Worm (Caenorhabditis elegans): ENCODE data around the gene dmd-7.

Gene dmd-7

DNA sequence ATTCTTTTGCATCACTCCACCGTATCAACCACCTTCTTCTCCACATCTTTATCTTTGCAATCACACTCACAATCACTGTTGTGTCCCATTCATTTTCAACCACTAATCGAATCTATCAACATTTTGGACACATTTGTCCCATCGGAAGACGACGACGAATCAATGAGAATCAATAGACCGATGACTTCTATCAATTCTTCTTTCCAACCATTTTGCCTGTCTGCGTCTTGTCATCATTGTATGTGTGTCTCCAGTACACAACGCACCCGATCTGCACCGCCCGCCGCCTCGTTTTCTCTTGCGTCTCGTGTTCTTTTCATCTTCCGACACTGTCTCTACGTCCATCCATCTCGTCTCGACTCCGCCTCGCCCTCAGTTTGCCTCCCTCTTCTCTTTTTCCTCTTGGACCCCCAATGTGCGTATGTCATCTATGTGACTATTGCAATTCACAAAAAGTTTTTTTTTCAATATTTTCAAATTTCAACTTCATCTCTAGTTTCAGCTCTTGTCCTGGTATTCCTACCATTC, at the start of gene dmd-7:
dmd-7 (plus strand) TSS at position 478 of the 528 bp plus-strand sequence.
- TF ChIP-seq dao-5 (tag; optimal IDR thresholded peaks at IDR 0.05) (no peak), W03F9.2 (tag; optimal IDR thresholded peaks at IDR 0.05) (peak; percentile 16), him-1 (tag; optimal IDR thresholded peaks at IDR 0.05) (peak; percentile 46)

- TF ChIP-seq W03F9.2 (tag; optimal IDR thresholded peaks at IDR 0.05): no peak
- no peak for TF ChIP-seq dao-5 (tag; optimal IDR thresholded peaks at IDR 0.05)
- no peak for TF ChIP-seq him-1 (tag; optimal IDR thresholded peaks at IDR 0.05)
Measured at ce11 chrV:6202573-6202972, 44.2 kb upstream of the dmd-7 start, which contains the start of gene ttn-1. Gene ttn-1, minus strand, starts transcription at chrV:6202632.

DNA sequence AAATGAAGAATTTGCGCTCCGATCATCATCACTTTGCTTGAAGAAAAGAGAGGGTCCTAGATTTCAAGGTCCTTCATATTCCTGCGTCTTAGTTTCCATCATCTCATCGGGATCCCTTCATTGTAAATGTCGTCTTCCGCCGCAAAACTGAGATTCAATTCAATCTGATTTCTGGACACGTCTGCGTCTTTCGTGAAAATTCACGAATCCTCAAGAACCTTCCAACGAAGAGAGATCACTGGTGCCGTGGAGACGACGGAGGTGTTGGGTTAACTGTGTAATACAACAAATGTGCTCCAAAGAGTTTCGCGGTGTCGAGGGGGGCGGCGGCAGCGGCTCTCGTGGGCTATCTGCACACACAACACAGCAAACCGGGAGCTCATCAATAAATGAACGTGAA, 42.7 kb upstream of the dmd-7 start:
- TF ChIP-seq dao-5 (tag; optimal IDR thresholded peaks at IDR 0.05): no peak
- TF ChIP-seq W03F9.2 (tag; optimal IDR thresholded peaks at IDR 0.05): no peak
- no peak for TF ChIP-seq him-1 (tag; optimal IDR thresholded peaks at IDR 0.05)

- no peak for TF ChIP-seq him-1 (tag; optimal IDR thresholded peaks at IDR 0.05)
- no peak for TF ChIP-seq dao-5 (tag; optimal IDR thresholded peaks at IDR 0.05)
- no peak for TF ChIP-seq W03F9.2 (tag; optimal IDR thresholded peaks at IDR 0.05)
Measured at ce11 chrV:6206498-6206897, 40.2 kb upstream of the dmd-7 start, which contains the start of gene W06H8.2. Gene W06H8.2, plus strand, starts transcription at chrV:6206755.

- no peak for TF ChIP-seq W03F9.2 (tag; optimal IDR thresholded peaks at IDR 0.05)
- TF ChIP-seq him-1 (tag; optimal IDR thresholded peaks at IDR 0.05): no peak
- TF ChIP-seq dao-5 (tag; optimal IDR thresholded peaks at IDR 0.05): no peak
Measured at ce11 chrV:6208585-6208984, 38.1 kb upstream of the dmd-7 start, which contains the start of gene rme-1. Gene rme-1, plus strand, starts transcription at chrV:6208885.

DNA sequence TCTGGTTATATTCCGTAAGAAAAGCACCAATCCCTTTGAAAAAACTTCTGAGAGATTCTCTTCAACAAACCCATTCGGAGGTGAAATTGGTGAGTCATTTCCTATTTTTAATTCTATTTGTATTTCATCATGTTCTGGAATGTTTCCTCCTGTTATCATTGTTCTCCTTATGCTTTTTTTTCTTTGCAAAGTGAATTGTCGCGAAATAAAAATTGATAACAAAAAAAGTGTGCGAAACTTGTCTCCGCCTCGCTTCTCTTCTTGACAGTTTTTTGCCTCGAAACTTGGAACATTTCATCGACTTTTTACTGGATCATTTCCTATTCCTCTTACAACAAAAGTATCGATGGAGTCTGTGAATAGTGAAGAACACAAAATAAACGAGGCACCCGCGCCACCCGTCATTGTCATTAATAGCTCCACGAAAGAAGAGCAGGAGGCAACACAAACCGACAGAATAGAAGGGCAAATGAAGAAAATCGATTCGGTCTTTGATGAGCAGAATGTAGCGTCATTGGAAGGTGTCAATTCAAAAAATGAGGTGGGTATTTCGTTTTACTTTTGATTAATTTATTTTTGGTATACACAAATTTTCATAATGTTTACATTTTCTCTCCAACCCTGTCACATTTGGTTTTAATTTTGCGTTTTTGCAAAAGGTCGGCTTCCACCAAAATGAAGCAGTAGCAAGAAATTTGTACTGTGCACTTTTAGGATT, 36.6 kb upstream of the dmd-7 start:
- TF ChIP-seq him-1 (tag; optimal IDR thresholded peaks at IDR 0.05) (no peak), dao-5 (tag; optimal IDR thresholded peaks at IDR 0.05) (no peak), W03F9.2 (tag; optimal IDR thresholded peaks at IDR 0.05) (no peak)

ce11 chrV:6211509-6211908, 35.2 kb upstream of the dmd-7 start:
- TF ChIP-seq him-1 (tag; optimal IDR thresholded peaks at IDR 0.05) (no peak), dao-5 (tag; optimal IDR thresholded peaks at IDR 0.05) (no peak), W03F9.2 (tag; optimal IDR thresholded peaks at IDR 0.05) (no peak)

DNA sequence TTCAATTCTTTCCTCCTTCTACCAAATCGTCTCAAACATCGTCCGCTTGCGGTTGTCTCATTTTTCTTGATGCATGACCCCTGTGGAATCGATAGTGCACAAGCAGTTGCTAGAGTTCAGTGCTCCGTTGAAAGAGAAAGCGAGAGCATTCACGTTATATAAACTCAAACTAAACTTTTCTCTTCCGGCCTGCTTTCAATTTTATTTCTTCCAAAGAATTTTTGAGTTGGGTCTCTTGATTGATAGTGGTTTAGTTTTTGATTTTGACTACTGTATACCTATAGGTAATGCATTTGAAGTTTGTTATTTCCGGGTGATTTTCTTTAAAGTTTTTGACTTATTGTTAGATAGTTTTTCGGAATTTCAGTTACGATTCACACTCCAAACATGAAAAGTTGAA, 34.2 kb upstream of the dmd-7 start:
- TF ChIP-seq him-1 (tag; optimal IDR thresholded peaks at IDR 0.05): no peak
- no peak for TF ChIP-seq W03F9.2 (tag; optimal IDR thresholded peaks at IDR 0.05)
- no peak for TF ChIP-seq dao-5 (tag; optimal IDR thresholded peaks at IDR 0.05)

- TF ChIP-seq W03F9.2 (tag; optimal IDR thresholded peaks at IDR 0.05): no peak
- no peak for TF ChIP-seq him-1 (tag; optimal IDR thresholded peaks at IDR 0.05)
- TF ChIP-seq dao-5 (tag; optimal IDR thresholded peaks at IDR 0.05): no peak
Measured at ce11 chrV:6213216-6213735, 33.5 kb upstream of the dmd-7 start.

- TF ChIP-seq W03F9.2 (tag; optimal IDR thresholded peaks at IDR 0.05) (no peak), him-1 (tag; optimal IDR thresholded peaks at IDR 0.05) (no peak), dao-5 (tag; optimal IDR thresholded peaks at IDR 0.05) (no peak)
Measured at ce11 chrV:6213845-6214244, 32.9 kb upstream of the dmd-7 start.

- TF ChIP-seq W03F9.2 (tag; optimal IDR thresholded peaks at IDR 0.05): peak; percentile 24
- TF ChIP-seq dao-5 (tag; optimal IDR thresholded peaks at IDR 0.05): no peak
Measured at ce11 chrV:6214465-6214864, 32.3 kb upstream of the dmd-7 start.

- TF ChIP-seq dao-5 (tag; optimal IDR thresholded peaks at IDR 0.05): no peak
- no peak for TF ChIP-seq W03F9.2 (tag; optimal IDR thresholded peaks at IDR 0.05)
- TF ChIP-seq him-1 (tag; optimal IDR thresholded peaks at IDR 0.05): no peak
Measured at ce11 chrV:6217142-6217541, 29.6 kb upstream of the dmd-7 start.

ce11 chrV:6217834-6218233, 28.9 kb upstream of the dmd-7 start, which contains the start of gene str-206:
Gene str-206, plus strand, starts transcription at chrV:6218134.
- no peak for TF ChIP-seq dao-5 (tag; optimal IDR thresholded peaks at IDR 0.05)
- TF ChIP-seq him-1 (tag; optimal IDR thresholded peaks at IDR 0.05): no peak
- no peak for TF ChIP-seq W03F9.2 (tag; optimal IDR thresholded peaks at IDR 0.05)

DNA sequence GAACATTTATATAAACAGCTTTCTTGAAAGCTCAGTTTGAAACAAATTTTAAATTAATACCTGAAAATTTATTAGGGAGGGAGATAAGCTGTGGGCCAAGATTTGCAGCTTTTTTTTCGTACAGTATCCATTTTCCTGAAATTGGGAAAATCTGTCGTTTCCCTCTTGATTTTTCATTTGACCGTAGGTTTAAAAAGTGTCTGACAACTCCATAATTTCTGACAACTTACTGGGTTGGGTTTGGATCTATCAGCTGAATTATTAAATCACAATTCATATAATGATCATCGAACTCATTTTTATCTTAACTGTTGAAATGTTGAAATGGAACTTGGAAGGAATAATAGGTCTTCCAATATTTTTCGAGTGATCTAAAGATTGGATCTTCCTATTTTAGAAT, 26.0 kb upstream of the dmd-7 start:
- TF ChIP-seq W03F9.2 (tag; optimal IDR thresholded peaks at IDR 0.05) (no peak), him-1 (tag; optimal IDR thresholded peaks at IDR 0.05) (no peak), dao-5 (tag; optimal IDR thresholded peaks at IDR 0.05) (no peak)
